Worm (Caenorhabditis elegans): ENCODE measurements around the gene spi-1.

ce11 chrII:7521420-7521819 is 25.4 kb downstream of the spi-1 start:
- TF ChIP-seq ceh-82 (tag; optimal IDR thresholded peaks at IDR 0.05): no peak
- TF ChIP-seq ZK546.5 (tag; optimal IDR thresholded peaks at IDR 0.05): no peak
- no peak for TF ChIP-seq ceh-28 (tag; optimal IDR thresholded peaks at IDR 0.05)
- no peak for TF ChIP-seq unc-62 (GFP tag; optimal IDR thresholded peaks at IDR 0.05)
- TF ChIP-seq fkh-10 (GFP tag; optimal IDR thresholded peaks at IDR 0.05): no peak
